Worm (Caenorhabditis elegans): ENCODE results near the gene fmil-1.

ce11 chrIV:3624597-3624996 is 43.9 kb downstream of the fmil-1 start, which contains the start of the genes cha-1 and unc-17:
- TF ChIP-seq flh-1 (GFP tag; optimal IDR thresholded peaks at IDR 0.05) (no peak), nhr-237 (tag; optimal IDR thresholded peaks at IDR 0.05) (no peak), snpc-4 (tag; optimal IDR thresholded peaks at IDR 0.05) (no peak), ces-1 (GFP tag; optimal IDR thresholded peaks at IDR 0.05) (no peak), elt-1 (tag; optimal IDR thresholded peaks at IDR 0.05; ENCODE audit: borderline replicate concordance, insufficient read depth) (no peak), blmp-1 (tag; optimal IDR thresholded peaks at IDR 0.05) (no peak), nhr-76 (tag; optimal IDR thresholded peaks at IDR 0.05) (no peak), unc-62 (GFP tag; optimal IDR thresholded peaks at IDR 0.05) (no peak), elt-3 (tag; optimal IDR thresholded peaks at IDR 0.05) (no peak), lsy-2 (tag; optimal IDR thresholded peaks at IDR 0.05) (no peak), pha-4 (tag; optimal IDR thresholded peaks at IDR 0.05) (no peak)

Data from whole organism, mixed stage, embryonic.